Fruit fly (Drosophila melanogaster): Measurements from ENCODE around the gene CG4768.

CG4768 gene

dm6 chrX:16760542-16760941 is 31.4 kb upstream of the CG4768 start:
- TF ChIP-seq D19A (tag; optimal IDR thresholded peaks at IDR 0.05) (peak; percentile 73), CG6683 (GFP tag; optimal IDR thresholded peaks at IDR 0.05) (no peak), maf-S (GFP tag; optimal IDR thresholded peaks at IDR 0.05) (no peak), psq (GFP tag; optimal IDR thresholded peaks at IDR 0.05) (no peak)

DNA sequence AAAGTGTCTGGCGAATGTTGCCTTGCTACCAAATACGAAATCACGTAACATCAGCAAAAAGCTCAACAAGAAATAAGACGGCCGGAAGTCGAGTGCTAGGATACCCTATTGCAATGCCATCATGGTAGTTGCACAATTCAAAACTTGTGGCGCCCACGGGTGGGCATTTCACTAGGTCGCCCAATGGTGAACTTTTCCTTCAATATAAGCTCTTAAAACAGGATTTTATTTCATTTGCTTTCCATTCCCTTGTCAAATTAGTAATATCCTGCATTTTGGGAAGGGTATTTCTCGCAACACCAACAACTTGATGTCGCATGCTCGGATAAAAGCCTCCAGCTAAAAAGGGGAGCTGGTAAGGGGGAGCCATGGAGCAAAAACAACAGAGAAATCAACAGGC is 30.4 kb upstream of the CG4768 start:
- TF ChIP-seq CG12391 (tag; optimal IDR thresholded peaks at IDR 0.05) = no peak
- no peak for TF ChIP-seq lola (GFP tag; optimal IDR thresholded peaks at IDR 0.05)
- TF ChIP-seq D19A (tag; optimal IDR thresholded peaks at IDR 0.05) = peak; percentile 63
- no peak for TF ChIP-seq D (optimal IDR thresholded peaks at IDR 0.05)
- TF ChIP-seq D (GFP tag; optimal IDR thresholded peaks at IDR 0.05) = no peak
- TF ChIP-seq lbe (GFP tag; optimal IDR thresholded peaks at IDR 0.05) = peak; percentile 43
- no peak for TF ChIP-seq Ets97D (GFP tag; optimal IDR thresholded peaks at IDR 0.05)
- no peak for TF ChIP-seq CG12769 (tag; optimal IDR thresholded peaks at IDR 0.05)
- TF ChIP-seq ase (GFP tag; IDR thresholded peaks at IDR 0.05) = 0 out of 3 replicates have a peak, but pooled peaks have one; percentile 17
- TF ChIP-seq CG10565 (GFP tag; optimal IDR thresholded peaks at IDR 0.05) = no peak
- TF ChIP-seq CG12219 (GFP tag; optimal IDR thresholded peaks at IDR 0.05) = no peak
- no peak for TF ChIP-seq Lim3 (GFP tag; IDR thresholded peaks at IDR 0.05)
- TF ChIP-seq Drgx (GFP tag; IDR thresholded peaks at IDR 0.05) = peak; percentile 61
- TF ChIP-seq Sox100B (GFP tag; optimal IDR thresholded peaks at IDR 0.05) = no peak
- TF ChIP-seq en (GFP tag; optimal IDR thresholded peaks at IDR 0.05) = no peak
- no peak for TF ChIP-seq CG15269 (tag; optimal IDR thresholded peaks at IDR 0.05)
- no peak for TF ChIP-seq CG14014 (GFP tag; IDR thresholded peaks at IDR 0.05)
- no peak for TF ChIP-seq pnt (GFP tag; optimal IDR thresholded peaks at IDR 0.05)
- TF ChIP-seq gcm2 (GFP tag; optimal IDR thresholded peaks at IDR 0.05) = no peak
- no peak for TF ChIP-seq da (GFP tag; optimal IDR thresholded peaks at IDR 0.05)
- TF ChIP-seq CG18619 (GFP tag; optimal IDR thresholded peaks at IDR 0.05) = no peak
- TF ChIP-seq al (GFP tag; IDR thresholded peaks at IDR 0.05) = no peak
- TF ChIP-seq CG18262 (tag; optimal IDR thresholded peaks at IDR 0.05) = no peak
- TF ChIP-seq ac (GFP tag; optimal IDR thresholded peaks at IDR 0.05) = no peak
- TF ChIP-seq sc (optimal IDR thresholded peaks at IDR 0.05) = no peak
- TF ChIP-seq sc (GFP tag; optimal IDR thresholded peaks at IDR 0.05) = no peak
- TF ChIP-seq stwl (tag; optimal IDR thresholded peaks at IDR 0.05) = no peak
- TF ChIP-seq her (GFP tag; optimal IDR thresholded peaks at IDR 0.05) = no peak
- no peak for TF ChIP-seq HLH54F (GFP tag; optimal IDR thresholded peaks at IDR 0.05)
- no peak for TF ChIP-seq stc (GFP tag; IDR thresholded peaks at IDR 0.05)
- no peak for TF ChIP-seq CG18011 (GFP tag; optimal IDR thresholded peaks at IDR 0.05)
- no peak for TF ChIP-seq HHEX (GFP tag; optimal IDR thresholded peaks at IDR 0.05)
- TF ChIP-seq CG8924 (tag; optimal IDR thresholded peaks at IDR 0.05) = no peak
- no peak for TF ChIP-seq ap (GFP tag; IDR thresholded peaks at IDR 0.05)
- TF ChIP-seq CG30431 (GFP tag; optimal IDR thresholded peaks at IDR 0.05) = no peak
- TF ChIP-seq CG5180 (GFP tag; optimal IDR thresholded peaks at IDR 0.05) = no peak
- TF ChIP-seq CG6654 (GFP tag; optimal IDR thresholded peaks at IDR 0.05) = no peak
- no peak for TF ChIP-seq CG2202 (tag; optimal IDR thresholded peaks at IDR 0.05)
- TF ChIP-seq CG2116 (GFP tag; optimal IDR thresholded peaks at IDR 0.05) = no peak
- 0 out of 3 replicates have a peak, but pooled peaks have one; percentile 11 for TF ChIP-seq row (GFP tag; IDR thresholded peaks at IDR 0.05)
- peak; percentile 34 for TF ChIP-seq sens (GFP tag)
- TF ChIP-seq CG10654 (GFP tag; optimal IDR thresholded peaks at IDR 0.05) = no peak
- no peak for TF ChIP-seq Hr3 (GFP tag; optimal IDR thresholded peaks at IDR 0.05)
- peak; percentile 12; the same call in 1 of the 2 replicates for TF ChIP-seq Ptx1 (GFP tag; IDR thresholded peaks at IDR 0.05)
- no peak for TF ChIP-seq H2.0 (GFP tag; IDR thresholded peaks at IDR 0.05)
- TF ChIP-seq Hand (GFP tag; optimal IDR thresholded peaks at IDR 0.05) = no peak
- no peak for TF ChIP-seq CG43689 (GFP tag; IDR thresholded peaks at IDR 0.05)
- TF ChIP-seq CG11723 (GFP tag; optimal IDR thresholded peaks at IDR 0.05) = no peak

All from whole organism, embryonic.